Worm (Caenorhabditis elegans) whole organism, L4 larva: Measurements from ENCODE around the gene T16A9.3.

Source experiments
- F44E2.7 ChIP-seq: fragments of 200-800 bp; sonication (Bioruptor generic); IDR thresholded peaks from 2 replicates; pipeline ENCODE4 v2.1.2; 2022; ENCODE audit warnings: missing genetic modification characterization, missing compliant biosample characterization
- T20F7.1 ChIP-seq: fragments of 200-800 bp; sonication (Bioruptor generic); optimal IDR thresholded peaks from 2 replicates; lab custom pipeline; 2018; ENCODE audit warnings: mild to moderate bottlenecking, missing genetic modification characterization, missing compliant biosample characterization
- aly-2 ChIP-seq: sonication (generic microtip); optimal IDR thresholded peaks from 2 replicates; lab custom pipeline; 2018; ENCODE audit warnings: missing biosample characterization, missing genetic modification characterization
- ama-1 ChIP-seq: fragments of 150-350 bp; optimal IDR thresholded peaks from 2 replicates; lab custom pipeline; 2014; ENCODE audit warnings: inconsistent platforms, mixed read lengths
- ceh-32 ChIP-seq: sonication (generic microtip); optimal IDR thresholded peaks from 2 replicates; lab custom pipeline; 2016; ENCODE audit warnings: mild to moderate bottlenecking, missing genetic modification characterization, missing compliant biosample characterization; ENCODE audit not compliant: poor library complexity
- egl-43 ChIP-seq: fragments of 200-800 bp; sonication (Bioruptor generic); IDR thresholded peaks from 2 replicates; pipeline ENCODE4 v1.3.6; 2022; ENCODE audit warnings: missing genetic modification reagents, missing genetic modification characterization, missing compliant biosample characterization
- lin-39 ChIP-seq: fragments of 150-350 bp; optimal IDR thresholded peaks from 2 replicates; lab custom pipeline; 2014; ENCODE audit warnings: missing biosample characterization, missing genetic modification reagents, missing genetic modification characterization
- mdl-1 ChIP-seq, 2 experiments: fragments of 150-350 bp in 1 of 2; sonication (generic microtip) in 1 of 2; optimal IDR thresholded peaks; 2 replicates each; lab custom pipeline; 2014 to 2017; ENCODE audit warnings: missing biosample characterization in 2 of 2, missing genetic modification characterization in 2 of 2
- nhr-77 ChIP-seq: fragments of 150-350 bp; optimal IDR thresholded peaks from 2 replicates; lab custom pipeline; 2014; ENCODE audit warnings: missing biosample characterization, missing genetic modification characterization
- pha-4 ChIP-seq, 2 experiments: fragments of 150-350 bp in 1 of 2; fragments of 200-800 bp in 1 of 2; sonication (Bioruptor generic) in 1 of 2; IDR thresholded peaks in 1 of 2; optimal IDR thresholded peaks in 1 of 2; 2 replicates each; pipeline versions ENCODE4 v1.3.6 to Lab custom; 2014 to 2022; ENCODE audit warnings: missing genetic modification characterization in 2 of 2, missing genetic modification reagents in 2 of 2, missing biosample characterization in 1 of 2, missing compliant biosample characterization in 1 of 2
- spr-3 ChIP-seq: fragments of 200-800 bp; sonication (Bioruptor generic); optimal IDR thresholded peaks from 2 replicates; lab custom pipeline; 2018; ENCODE audit warnings: mild to moderate bottlenecking, missing genetic modification characterization, missing compliant biosample characterization
- unc-39 ChIP-seq: sonication (generic microtip); optimal IDR thresholded peaks from 2 replicates; lab custom pipeline; 2017; ENCODE audit warnings: missing biosample characterization, missing genetic modification characterization
- unc-62 ChIP-seq, 3 experiments: fragments of 150-350 bp in 1 of 3; sonication (generic microtip); optimal IDR thresholded peaks in 2 of 3; peaks in 1 of 3; 1 replicate in 1 of 3; 2 replicates in 2 of 3; lab custom pipeline; 2014 to 2017; ENCODE audit warnings: missing biosample characterization in 3 of 3, missing genetic modification characterization in 3 of 3, missing genetic modification reagents in 3 of 3, missing genotype in 1 of 3

DNA sequence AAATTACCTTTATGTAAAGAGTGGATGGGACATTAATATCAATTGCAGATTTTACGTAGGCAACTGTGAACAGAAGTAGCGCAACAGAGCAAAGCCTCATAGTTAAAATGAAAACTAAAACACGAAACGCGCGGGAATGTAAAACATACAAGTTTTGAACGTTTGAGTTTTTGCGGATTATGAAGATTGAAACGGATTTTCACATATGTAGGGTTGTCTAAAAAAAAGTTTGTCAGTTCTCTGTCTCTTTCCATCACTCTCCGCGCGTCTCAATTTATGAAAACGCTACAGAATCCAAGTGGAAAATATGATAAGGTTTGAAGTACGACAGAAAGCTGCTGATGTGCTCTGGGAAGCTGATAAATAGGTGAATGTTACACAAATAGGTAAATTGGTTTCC lies 41.4 kb downstream of the T16A9.3 start, which contains the start of gene K02E11.3:
- TF ChIP-seq lin-39 (tag; lab: Kevin White, UChicago) (no peak), egl-43 (no peak), nhr-77 (tag; lab: Kevin White, UChicago) (no peak), unc-39 (tag; lab: Kevin White, UChicago) (no peak), F44E2.7 (GFP tag; lab: Robert Waterston, UW) (no peak), aly-2 (no peak), T20F7.1 (GFP tag; lab: Kevin White, UChicago) (no peak), unc-62 (GFP tag; optimal IDR thresholded peaks at IDR 0.05 in 1 of 2; lab: Kevin White, UChicago) (no peak), unc-62 (tag; optimal IDR thresholded peaks at IDR 0.05; lab: Kevin White, UChicago) (no peak), ama-1 (lab: Kevin White, UChicago) (no peak), spr-3 (GFP tag; lab: Kevin White, UChicago) (no peak), mdl-1 (tag; optimal IDR thresholded peaks at IDR 0.05; lab: Kevin White, UChicago) (no peak), ceh-32 (tag; lab: Kevin White, UChicago) (no peak), pha-4 (GFP tag; IDR thresholded peaks at IDR 0.05; lab: Robert Waterston, UW) (no peak), pha-4 (tag; optimal IDR thresholded peaks at IDR 0.05; lab: Kevin White, UChicago) (no peak)
